Fruit fly (Drosophila melanogaster) whole organism, embryonic: ENCODE results near the gene Neu2.

Source experiments
- BtbVII ChIP-seq: fragments of 200-800 bp; sonication (Bioruptor generic); optimal IDR thresholded peaks from 3 replicates; lab custom pipeline; 2017; ENCODE audit warnings: missing biosample characterization, mild to moderate bottlenecking, missing genetic modification characterization
- CG10462 ChIP-seq: fragments of 200-800 bp; sonication (Bioruptor generic); optimal IDR thresholded peaks from 2 replicates; lab custom pipeline; 2016; ENCODE audit warnings: missing biosample characterization, missing genetic modification characterization
- CG13775 ChIP-seq: fragments of 200-800 bp; sonication (Bioruptor generic); optimal IDR thresholded peaks from 3 replicates; lab custom pipeline; 2017; ENCODE audit warnings: missing biosample characterization, mild to moderate bottlenecking, missing genetic modification characterization
- CG14965 ChIP-seq: fragments of 200-800 bp; sonication (Bioruptor generic); optimal IDR thresholded peaks from 2 replicates; lab custom pipeline; 2016; ENCODE audit warnings: missing biosample characterization, missing genetic modification characterization, borderline replicate concordance
- CG15073 ChIP-seq: fragments of 200-800 bp; sonication (Bioruptor generic); optimal IDR thresholded peaks from 2 replicates; lab custom pipeline; 2016; ENCODE audit warnings: missing biosample characterization, missing genetic modification characterization
- CG1602 ChIP-seq: fragments of 200-800 bp; sonication (Bioruptor generic); optimal IDR thresholded peaks from 3 replicates; lab custom pipeline; 2016; ENCODE audit warnings: missing biosample characterization, missing genetic modification characterization
- CG16779 ChIP-seq: fragments of 200-800 bp; sonication (Bioruptor generic); IDR thresholded peaks from 2 replicates; pipeline ENCODE4 v1.3.6; 2022; ENCODE audit warnings: missing biosample characterization, missing genetic modification characterization
- CG16813 ChIP-seq: fragments of 200-800 bp; sonication (Bioruptor generic); IDR thresholded peaks from 3 replicates; pipeline ENCODE4 v1.3.6; 2022; ENCODE audit warnings: missing biosample characterization, missing genetic modification characterization; ENCODE audit not compliant: partially characterized antibody
- CG17568 ChIP-seq: fragments of 200-800 bp; sonication (Bioruptor generic); optimal IDR thresholded peaks from 2 replicates; lab custom pipeline; 2018; ENCODE audit warnings: missing biosample characterization, mild to moderate bottlenecking, missing genetic modification characterization, moderate library complexity
- CG1792 ChIP-seq: fragments of 200-800 bp; sonication (Bioruptor generic); optimal IDR thresholded peaks from 2 replicates; lab custom pipeline; 2016; ENCODE audit warnings: missing biosample characterization, missing genetic modification characterization
- CG2875 ChIP-seq: fragments of 200-800 bp; sonication (Bioruptor generic); optimal IDR thresholded peaks from 2 replicates; lab custom pipeline; 2017; ENCODE audit warnings: missing biosample characterization, mild to moderate bottlenecking, missing genetic modification characterization, missing genetic modification reagents
- CG4328 ChIP-seq: fragments of 200-800 bp; sonication (Bioruptor generic); optimal IDR thresholded peaks from 3 replicates; lab custom pipeline; 2017; ENCODE audit warnings: missing biosample characterization, missing genetic modification reagents, missing genetic modification characterization
- CG5245 ChIP-seq: fragments of 200-800 bp; sonication (Bioruptor generic); optimal IDR thresholded peaks from 3 replicates; lab custom pipeline; 2016; ENCODE audit warnings: missing biosample characterization, missing genetic modification characterization
- CG6654 ChIP-seq: fragments of 200-800 bp; sonication (Bioruptor generic); optimal IDR thresholded peaks from 2 replicates; lab custom pipeline; 2017; ENCODE audit warnings: missing biosample characterization, mild to moderate bottlenecking, missing genetic modification characterization
- CG6683 ChIP-seq: fragments of 200-800 bp; sonication (Bioruptor generic); optimal IDR thresholded peaks from 2 replicates; lab custom pipeline; 2017; ENCODE audit warnings: missing biosample characterization, mild to moderate bottlenecking, missing genetic modification characterization, missing genetic modification reagents
- CG7786 ChIP-seq: fragments of 200-800 bp; sonication (Bioruptor generic); optimal IDR thresholded peaks from 2 replicates; lab custom pipeline; 2016; ENCODE audit warnings: missing biosample characterization, missing genetic modification characterization
- CG8944 ChIP-seq: fragments of 200-800 bp; sonication (Bioruptor generic); optimal IDR thresholded peaks from 3 replicates; lab custom pipeline; 2016; ENCODE audit warnings: missing biosample characterization, missing genetic modification characterization
- CG9817 ChIP-seq: fragments of 200-800 bp; sonication (Bioruptor generic); optimal IDR thresholded peaks from 2 replicates; lab custom pipeline; 2018; ENCODE audit warnings: missing biosample characterization, mild to moderate bottlenecking, missing genetic modification characterization, moderate library complexity
- Camta ChIP-seq: fragments of 200-800 bp; sonication (Bioruptor generic); optimal IDR thresholded peaks from 2 replicates; lab custom pipeline; 2016; ENCODE audit warnings: missing biosample characterization, missing genetic modification characterization
- Dll ChIP-seq: fragments of 200-800 bp; sonication (Bioruptor generic); IDR thresholded peaks from 4 replicates; pipeline ENCODE4 v1.3.6; 2022; ENCODE audit warnings: missing biosample characterization, missing genetic modification characterization; ENCODE audit not compliant: partially characterized antibody
- Dp ChIP-seq: fragments of 200-800 bp; sonication (Bioruptor generic); optimal IDR thresholded peaks from 2 replicates; lab custom pipeline; 2018; ENCODE audit warnings: missing biosample characterization, mild to moderate bottlenecking, missing genetic modification characterization, moderate library complexity
- E2f1 ChIP-seq: fragments of 200-800 bp; sonication (Bioruptor generic); IDR thresholded peaks from 2 replicates; pipeline ENCODE4 v1.3.6; 2022; ENCODE audit warnings: missing biosample characterization, missing genetic modification characterization
- Ets97D ChIP-seq: fragments of 200-800 bp; sonication (Bioruptor generic); optimal IDR thresholded peaks from 3 replicates; lab custom pipeline; 2016; ENCODE audit warnings: missing biosample characterization, missing genetic modification characterization
- Fer3 ChIP-seq: fragments of 200-800 bp; sonication (Bioruptor generic); optimal IDR thresholded peaks from 2 replicates; lab custom pipeline; 2018; ENCODE audit warnings: missing biosample characterization, mild to moderate bottlenecking, missing genetic modification characterization, moderate library complexity
- H2.0 ChIP-seq: fragments of 200-800 bp; sonication (Bioruptor generic); IDR thresholded peaks from 2 replicates; pipeline ENCODE4 v1.3.6; 2022; ENCODE audit warnings: missing biosample characterization, missing genetic modification characterization
- HLH3B ChIP-seq: fragments of 200-800 bp; sonication (Bioruptor generic); IDR thresholded peaks from 2 replicates; pipeline ENCODE4 v1.3.6; 2022; ENCODE audit warnings: missing biosample characterization, missing genetic modification characterization
- HmgZ ChIP-seq: fragments of 200-800 bp; sonication (Bioruptor generic); optimal IDR thresholded peaks from 2 replicates; lab custom pipeline; 2018; ENCODE audit warnings: missing biosample characterization, mild to moderate bottlenecking, missing genetic modification characterization
- MTF-1 ChIP-seq: fragments of 200-800 bp; sonication (Bioruptor generic); optimal IDR thresholded peaks from 2 replicates; lab custom pipeline; 2018; ENCODE audit warnings: missing biosample characterization, mild to moderate bottlenecking, missing genetic modification characterization, borderline replicate concordance
- Mes4 ChIP-seq: fragments of 200-800 bp; sonication (Bioruptor generic); optimal IDR thresholded peaks from 2 replicates; lab custom pipeline; 2016; ENCODE audit warnings: missing biosample characterization, missing genetic modification characterization
- NC2α ChIP-seq: fragments of 200-800 bp; sonication (Bioruptor generic); optimal IDR thresholded peaks from 2 replicates; lab custom pipeline; 2016; ENCODE audit warnings: missing biosample characterization, missing genetic modification characterization
- Oli ChIP-seq: fragments of 200-800 bp; sonication (Bioruptor generic); optimal IDR thresholded peaks from 2 replicates; lab custom pipeline; 2018; ENCODE audit warnings: missing biosample characterization, mild to moderate bottlenecking, missing genetic modification characterization, moderate library complexity
- Poxn ChIP-seq: fragments of 200-800 bp; sonication (Bioruptor generic); IDR thresholded peaks from 2 replicates; pipeline ENCODE4 v1.3.6; 2022; ENCODE audit warnings: missing biosample characterization, missing genetic modification characterization
- Six4 ChIP-seq: fragments of 200-800 bp; sonication (Bioruptor generic); optimal IDR thresholded peaks from 2 replicates; lab custom pipeline; 2016; ENCODE audit warnings: missing biosample characterization, missing genetic modification characterization
- Sry-β ChIP-seq: fragments of 200-800 bp; sonication (Bioruptor generic); optimal IDR thresholded peaks from 2 replicates; lab custom pipeline; 2018; ENCODE audit warnings: missing biosample characterization, mild to moderate bottlenecking, missing genetic modification characterization, moderate library complexity
- ase ChIP-seq: fragments of 200-800 bp; sonication (Bioruptor generic); IDR thresholded peaks from 3 replicates; pipeline ENCODE4 v1.3.6; 2022; ENCODE audit warnings: missing biosample characterization, missing genetic modification characterization
- chn ChIP-seq: fragments of 200-800 bp; sonication (Bioruptor generic); optimal IDR thresholded peaks from 2 replicates; lab custom pipeline; 2016; ENCODE audit warnings: missing biosample characterization, missing genetic modification characterization
- cwo ChIP-seq: fragments of 200-800 bp; sonication (Bioruptor generic); optimal IDR thresholded peaks from 3 replicates; lab custom pipeline; 2017; ENCODE audit warnings: missing biosample characterization, missing genetic modification characterization, mild to moderate bottlenecking, moderate library complexity, missing genetic modification reagents
- eyg ChIP-seq: fragments of 200-800 bp; sonication (Bioruptor generic); optimal IDR thresholded peaks from 3 replicates; lab custom pipeline; 2016; ENCODE audit warnings: missing biosample characterization, missing genetic modification characterization
- gcm ChIP-seq: fragments of 200-800 bp; sonication (Bioruptor generic); optimal IDR thresholded peaks from 2 replicates; lab custom pipeline; 2019; ENCODE audit warnings: missing biosample characterization, mild to moderate bottlenecking, missing genetic modification characterization, moderate library complexity
- kni ChIP-seq: fragments of 200-800 bp; sonication (Bioruptor generic); optimal IDR thresholded peaks from 3 replicates; lab custom pipeline; 2017; ENCODE audit warnings: mild to moderate bottlenecking, missing biosample characterization, missing genetic modification reagents, missing genetic modification characterization
- lilli ChIP-seq: fragments of 200-800 bp; sonication (Bioruptor generic); optimal IDR thresholded peaks from 3 replicates; lab custom pipeline; 2016; ENCODE audit warnings: missing biosample characterization, missing genetic modification characterization
- maf-S ChIP-seq: fragments of 200-800 bp; sonication (Bioruptor generic); optimal IDR thresholded peaks from 2 replicates; lab custom pipeline; 2016; ENCODE audit warnings: missing biosample characterization, missing genetic modification characterization
- pb ChIP-seq: fragments of 200-800 bp; sonication (Bioruptor generic); optimal IDR thresholded peaks from 3 replicates; lab custom pipeline; 2016; ENCODE audit warnings: missing biosample characterization, missing genetic modification characterization
- pnt ChIP-seq: fragments of 200-800 bp; sonication (Bioruptor generic); optimal IDR thresholded peaks from 3 replicates; lab custom pipeline; 2016; ENCODE audit warnings: missing biosample characterization, missing genetic modification characterization
- prd ChIP-seq, 3 experiments: fragments of >200 bp in 2 of 3; fragments of 200-800 bp in 1 of 3; sonication (Bioruptor generic) in 1 of 3; optimal IDR thresholded peaks in 2 of 3; IDR thresholded peaks in 1 of 3; 2 replicates in 2 of 3; 3 replicates in 1 of 3; pipeline versions ENCODE4 v1.3.6 to Lab custom; 2017 to 2022; ENCODE audit warnings: missing biosample characterization in 1 of 3, missing genetic modification characterization in 1 of 3
- ranshi ChIP-seq: fragments of 200-800 bp; sonication (Bioruptor generic); IDR thresholded peaks from 2 replicates; pipeline ENCODE4 v1.3.6; 2022; ENCODE audit warnings: missing biosample characterization, missing genetic modification characterization
- scrt ChIP-seq: fragments of 200-800 bp; sonication (Bioruptor generic); optimal IDR thresholded peaks from 2 replicates; lab custom pipeline; 2018; ENCODE audit warnings: missing biosample characterization, mild to moderate bottlenecking, missing genetic modification characterization, moderate library complexity
- sima ChIP-seq: fragments of 200-800 bp; sonication (Bioruptor generic); optimal IDR thresholded peaks from 2 replicates; lab custom pipeline; 2016; ENCODE audit warnings: missing biosample characterization, missing genetic modification characterization
- slou ChIP-seq: fragments of 200-800 bp; sonication (Bioruptor generic); optimal IDR thresholded peaks from 3 replicates; lab custom pipeline; 2016; ENCODE audit warnings: missing biosample characterization, missing genetic modification characterization
- tin ChIP-seq: fragments of 200-800 bp; sonication (Bioruptor generic); optimal IDR thresholded peaks from 3 replicates; lab custom pipeline; 2016; ENCODE audit warnings: missing biosample characterization, missing genetic modification characterization
- wek ChIP-seq: fragments of 200-800 bp; sonication (Bioruptor generic); optimal IDR thresholded peaks from 3 replicates; lab custom pipeline; 2018; ENCODE audit warnings: missing biosample characterization, mild to moderate bottlenecking, missing genetic modification characterization, moderate library complexity

Neu2 gene

DNA sequence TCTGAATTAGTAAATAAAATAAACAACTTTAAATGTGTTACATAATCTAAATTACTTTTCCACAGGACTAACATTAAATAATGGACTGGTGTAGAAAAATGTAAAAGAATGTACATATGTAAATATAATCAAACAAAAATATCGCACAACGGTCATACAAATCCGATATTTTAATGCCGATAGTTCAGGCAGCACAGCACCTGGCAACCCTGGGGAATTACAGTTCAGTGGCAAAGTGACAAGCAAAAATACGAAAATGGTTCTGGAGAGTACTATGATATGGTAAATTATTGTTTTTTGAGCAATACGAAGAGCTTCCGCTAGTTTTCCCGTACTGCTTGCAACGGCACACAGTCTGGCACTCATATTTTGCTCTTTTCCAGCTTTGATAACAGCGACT lies 46.5 kb upstream of the Neu2 start, which contains the start of gene Rpn10 (continued):
- TF ChIP-seq CG1602 (GFP tag; lab: Kevin White, UChicago) (peak; percentile 23), CG17568 (GFP tag; lab: Kevin White, UChicago) (no peak), CG6654 (no peak), pb (no peak), CG15073 (GFP tag; lab: Kevin White, UChicago) (no peak), CG8944 (GFP tag; lab: Kevin White, UChicago) (peak; percentile 5), CG16779 (GFP tag; lab: Robert Waterston, UW) (no peak), E2f1 (GFP tag; lab: Robert Waterston, UW) (no peak), Oli (no peak), CG13775 (no peak), CG16813 (GFP tag; lab: Robert Waterston, UW) (peak; percentile 99), CG5245 (GFP tag; lab: Kevin White, UChicago) (no peak), Sry-β (GFP tag; lab: Kevin White, UChicago) (no peak), CG6683 (GFP tag; lab: Kevin White, UChicago) (no peak), MTF-1 (no peak), NC2α (GFP tag; lab: Kevin White, UChicago) (peak; percentile 17), eyg (GFP tag; lab: Kevin White, UChicago) (no peak), slou (GFP tag; lab: Kevin White, UChicago) (no peak), ranshi (no peak), Mes4 (GFP tag; lab: Kevin White, UChicago) (no peak), ase (no peak), pnt (GFP tag; lab: Kevin White, UChicago) (no peak), CG4328 (GFP tag; lab: Kevin White, UChicago) (no peak), maf-S (GFP tag; lab: Kevin White, UChicago) (peak; percentile 17), BtbVII (GFP tag; lab: Kevin White, UChicago) (no peak), CG10462 (GFP tag; lab: Kevin White, UChicago) (no peak), chn (peak; percentile 40), CG7786 (GFP tag; lab: Kevin White, UChicago) (no peak), HLH3B (GFP tag; lab: Robert Waterston, UW) (no peak), Ets97D (GFP tag; lab: Kevin White, UChicago) (peak; percentile 76), kni (GFP tag; lab: Kevin White, UChicago) (no peak), Fer3 (tag; lab: Kevin White, UChicago) (peak; percentile 2), CG2875 (GFP tag; lab: Kevin White, UChicago) (no peak), CG1792 (GFP tag; lab: Kevin White, UChicago) (no peak), Dp (GFP tag; lab: Kevin White, UChicago) (peak; percentile 59), wek (GFP tag; lab: Kevin White, UChicago) (no peak), CG9817 (tag; lab: Kevin White, UChicago) (no peak), sima (GFP tag; lab: Kevin White, UChicago) (no peak), HmgZ (tag; lab: Kevin White, UChicago) (peak; percentile 88), Dll (GFP tag; lab: Robert Waterston, UW) (peak; percentile 95), CG14965 (GFP tag; lab: Kevin White, UChicago) (no peak), prd (optimal IDR thresholded peaks at IDR 0.05; lab: Kevin White, UChicago) (no peak), prd (GFP tag; IDR thresholded peaks at IDR 0.05; lab: Robert Waterston, UW) (no peak), Poxn (no peak), Six4 (GFP tag; lab: Kevin White, UChicago) (no peak), Camta (no peak), lilli (GFP tag; lab: Kevin White, UChicago) (peak; percentile 42), scrt (GFP tag; lab: Kevin White, UChicago) (no peak), cwo (GFP tag; lab: Kevin White, UChicago) (no peak), gcm (GFP tag; lab: Kevin White, UChicago) (no peak), tin (peak; percentile 7), H2.0 (GFP tag; lab: Robert Waterston, UW) (no peak)
